Worm (Caenorhabditis elegans) whole organism, L4 larva: Measurements from ENCODE around the gene C39E9.8.

ENCODE experiments used
- F44E2.7 ChIP-seq: fragments of 200-800 bp; sonication (Bioruptor generic); IDR thresholded peaks from 2 replicates; pipeline ENCODE4 v2.1.2; 2022; ENCODE audit warnings: missing genetic modification characterization, missing compliant biosample characterization
- T20F7.1 ChIP-seq: fragments of 200-800 bp; sonication (Bioruptor generic); optimal IDR thresholded peaks from 2 replicates; lab custom pipeline; 2018; ENCODE audit warnings: mild to moderate bottlenecking, missing genetic modification characterization, missing compliant biosample characterization
- Y5F2A.4 ChIP-seq: fragments of 200-800 bp; sonication (Bioruptor generic); optimal IDR thresholded peaks from 2 replicates; lab custom pipeline; 2018; ENCODE audit warnings: mild to moderate bottlenecking, missing genetic modification characterization, missing compliant biosample characterization
- Y75B8A.6 ChIP-seq: fragments of 200-800 bp; sonication (Bioruptor generic); IDR thresholded peaks from 2 replicates; pipeline ENCODE4 v1.3.6; 2022; ENCODE audit warnings: missing genetic modification reagents, missing genetic modification characterization, missing compliant biosample characterization
- ZK337.2 ChIP-seq: fragments of 200-800 bp; sonication (Bioruptor generic); IDR thresholded peaks from 2 replicates; pipeline ENCODE4 v1.3.6; 2022; ENCODE audit warnings: missing genetic modification reagents, missing genetic modification characterization, missing compliant biosample characterization
- aha-1 ChIP-seq: fragments of 150-350 bp; peaks from one replicate; lab custom pipeline; 2014; ENCODE audit warnings: missing biosample characterization, missing genetic modification characterization
- ceh-20 ChIP-seq: fragments of 200-800 bp; sonication (Bioruptor generic); IDR thresholded peaks from 2 replicates; pipeline ENCODE4 v1.3.6; 2022; ENCODE audit warnings: missing genetic modification reagents, missing genetic modification characterization, missing compliant biosample characterization
- ceh-32 ChIP-seq: sonication (generic microtip); optimal IDR thresholded peaks from 2 replicates; lab custom pipeline; 2016; ENCODE audit warnings: mild to moderate bottlenecking, missing genetic modification characterization, missing compliant biosample characterization; ENCODE audit not compliant: poor library complexity
- ceh-62 ChIP-seq: sonication (generic microtip); optimal IDR thresholded peaks from 2 replicates; lab custom pipeline; 2017; ENCODE audit warnings: missing biosample characterization, missing genetic modification characterization
- ctbp-1 ChIP-seq: fragments of 200-800 bp; sonication (Bioruptor generic); IDR thresholded peaks from 2 replicates; pipeline ENCODE4 v1.3.6; 2022; ENCODE audit warnings: missing genetic modification reagents, missing genetic modification characterization, missing compliant biosample characterization
- daf-8 ChIP-seq: fragments of 200-800 bp; sonication (Bioruptor generic); IDR thresholded peaks from 2 replicates; pipeline ENCODE4 v1.3.6; 2022; ENCODE audit warnings: missing genetic modification characterization, missing compliant biosample characterization
- dmd-6 ChIP-seq: fragments of 200-800 bp; sonication (Bioruptor generic); IDR thresholded peaks from 2 replicates; pipeline ENCODE4 v1.3.6; 2022; ENCODE audit warnings: missing genetic modification reagents, missing genetic modification characterization, missing compliant biosample characterization
- dmd-9 ChIP-seq: fragments of 200-800 bp; sonication (Bioruptor generic); IDR thresholded peaks from 2 replicates; pipeline ENCODE4 v1.3.6; 2022; ENCODE audit warnings: missing genetic modification reagents, missing genetic modification characterization, missing compliant biosample characterization
- egl-43 ChIP-seq: fragments of 200-800 bp; sonication (Bioruptor generic); IDR thresholded peaks from 2 replicates; pipeline ENCODE4 v1.3.6; 2022; ENCODE audit warnings: missing genetic modification reagents, missing genetic modification characterization, missing compliant biosample characterization
- gei-8 ChIP-seq: fragments of 200-800 bp; sonication (Bioruptor generic); optimal IDR thresholded peaks from 2 replicates; lab custom pipeline; 2018; ENCODE audit warnings: mild to moderate bottlenecking, missing genetic modification characterization, missing compliant biosample characterization
- hif-1 ChIP-seq, 2 experiments: sonication (generic microtip); optimal IDR thresholded peaks; 2 replicates each; lab custom pipeline; 2016 to 2017; ENCODE audit warnings: missing compliant biosample characterization in 2 of 2, missing genetic modification characterization in 2 of 2, missing genetic modification reagents in 2 of 2, missing genotype in 2 of 2, mild to moderate bottlenecking in 1 of 2
- hlh-11 ChIP-seq: fragments of 200-800 bp; sonication (Bioruptor generic); optimal IDR thresholded peaks from 2 replicates; lab custom pipeline; 2018; ENCODE audit warnings: mild to moderate bottlenecking, missing genetic modification characterization, missing compliant biosample characterization
- hlh-30 ChIP-seq: sonication (generic microtip); optimal IDR thresholded peaks from 2 replicates; lab custom pipeline; 2017; ENCODE audit warnings: antibody characterized with exemption, mild to moderate bottlenecking, missing genetic modification characterization, missing compliant biosample characterization; ENCODE audit not compliant: insufficient read depth
- lin-15B ChIP-seq: fragments of 150-350 bp; sonication (generic microtip); optimal IDR thresholded peaks from 3 replicates; lab custom pipeline; 2014; ENCODE audit warnings: missing biosample characterization, missing genetic modification characterization
- lin-29 ChIP-seq: fragments of 200-800 bp; sonication (Bioruptor generic); IDR thresholded peaks from 2 replicates; pipeline ENCODE4 v1.3.6; 2022; ENCODE audit warnings: missing genetic modification reagents, missing genetic modification characterization, missing compliant biosample characterization
- lir-3 ChIP-seq: sonication (generic microtip); optimal IDR thresholded peaks from 2 replicates; lab custom pipeline; 2016; ENCODE audit warnings: mild to moderate bottlenecking, missing genetic modification characterization, missing compliant biosample characterization
- mdl-1 ChIP-seq, 2 experiments: fragments of 150-350 bp in 1 of 2; sonication (generic microtip) in 1 of 2; optimal IDR thresholded peaks; 2 replicates each; lab custom pipeline; 2014 to 2017; ENCODE audit warnings: missing biosample characterization in 2 of 2, missing genetic modification characterization in 2 of 2
- nhr-102 ChIP-seq: sonication (generic microtip); optimal IDR thresholded peaks from 2 replicates; lab custom pipeline; 2016; ENCODE audit warnings: mild to moderate bottlenecking, missing genetic modification characterization, moderate library complexity, missing compliant biosample characterization
- nhr-28 ChIP-seq: fragments of 150-350 bp; optimal IDR thresholded peaks from 2 replicates; lab custom pipeline; 2014; ENCODE audit warnings: missing biosample characterization, missing genetic modification characterization
- nhr-77 ChIP-seq: fragments of 150-350 bp; optimal IDR thresholded peaks from 2 replicates; lab custom pipeline; 2014; ENCODE audit warnings: missing biosample characterization, missing genetic modification characterization
- php-3 ChIP-seq: fragments of 200-800 bp; sonication (Bioruptor generic); IDR thresholded peaks from 2 replicates; pipeline ENCODE4 v1.3.6; 2022; ENCODE audit warnings: missing genetic modification reagents, missing genetic modification characterization, missing compliant biosample characterization
- sdz-12 ChIP-seq: fragments of 200-800 bp; sonication (Bioruptor generic); optimal IDR thresholded peaks from 2 replicates; lab custom pipeline; 2018; ENCODE audit warnings: mild to moderate bottlenecking, missing genetic modification characterization, missing compliant biosample characterization
- set-16 ChIP-seq: fragments of 200-800 bp; sonication (Bioruptor generic); IDR thresholded peaks from 2 replicates; pipeline ENCODE4 v1.3.6; 2022; ENCODE audit warnings: missing genetic modification reagents, missing genetic modification characterization, missing compliant biosample characterization
- spr-1 ChIP-seq: sonication (generic microtip); optimal IDR thresholded peaks from 2 replicates; lab custom pipeline; 2016; ENCODE audit warnings: mild to moderate bottlenecking, missing genetic modification characterization, missing compliant biosample characterization
- tag-97 ChIP-seq: fragments of 200-800 bp; sonication (Bioruptor generic); IDR thresholded peaks from 2 replicates; pipeline ENCODE4 v1.3.6; 2022; ENCODE audit warnings: missing genetic modification characterization, missing compliant biosample characterization
- unc-39 ChIP-seq: sonication (generic microtip); optimal IDR thresholded peaks from 2 replicates; lab custom pipeline; 2017; ENCODE audit warnings: missing biosample characterization, missing genetic modification characterization
- unc-62 ChIP-seq, 3 experiments: fragments of 150-350 bp in 1 of 3; sonication (generic microtip); optimal IDR thresholded peaks in 2 of 3; peaks in 1 of 3; 1 replicate in 1 of 3; 2 replicates in 2 of 3; lab custom pipeline; 2014 to 2017; ENCODE audit warnings: missing biosample characterization in 3 of 3, missing genetic modification characterization in 3 of 3, missing genetic modification reagents in 3 of 3, missing genotype in 1 of 3
- zfp-3 ChIP-seq: fragments of 200-800 bp; sonication (Bioruptor generic); conservative IDR thresholded peaks from 2 replicates; pipeline ENCODE4 v1.3.6; 2022; ENCODE audit warnings: missing genetic modification reagents, missing genetic modification characterization, missing compliant biosample characterization
- zip-2 ChIP-seq: fragments of 150-350 bp; optimal IDR thresholded peaks from 2 replicates; lab custom pipeline; 2014; ENCODE audit warnings: missing biosample characterization, missing genetic modification characterization
- ztf-11 ChIP-seq: fragments of 150-350 bp; optimal IDR thresholded peaks from 2 replicates; lab custom pipeline; 2014; ENCODE audit warnings: missing biosample characterization, missing genetic modification characterization

C39E9.8 gene

DNA sequence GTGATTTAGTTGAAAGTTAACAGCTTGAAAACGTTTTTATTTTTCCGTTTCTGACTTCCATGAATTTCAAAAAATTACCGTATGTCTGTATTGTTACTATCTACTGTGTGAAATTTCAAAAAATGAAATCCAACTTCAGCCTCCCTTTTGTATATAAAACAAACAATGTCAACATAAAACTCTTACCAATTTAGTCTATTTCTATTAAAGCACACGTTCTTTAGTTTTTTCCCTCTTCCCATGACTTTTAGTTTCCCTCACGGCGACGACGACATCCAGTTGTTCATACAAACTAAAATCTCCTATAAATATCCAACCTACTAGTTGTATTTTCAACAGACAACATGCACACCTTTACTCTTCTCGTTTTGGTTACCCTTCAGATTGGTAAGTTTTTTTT, 20.0 kb upstream of the C39E9.8 start, which contains the start of gene scl-3:
Gene scl-3 (plus strand): TSS at position 301 of the 400 bp plus-strand sequence.
- TF ChIP-seq aha-1: peak; percentile 20
- no peak for TF ChIP-seq F44E2.7 (GFP tag; lab: Robert Waterston, UW)

DNA sequence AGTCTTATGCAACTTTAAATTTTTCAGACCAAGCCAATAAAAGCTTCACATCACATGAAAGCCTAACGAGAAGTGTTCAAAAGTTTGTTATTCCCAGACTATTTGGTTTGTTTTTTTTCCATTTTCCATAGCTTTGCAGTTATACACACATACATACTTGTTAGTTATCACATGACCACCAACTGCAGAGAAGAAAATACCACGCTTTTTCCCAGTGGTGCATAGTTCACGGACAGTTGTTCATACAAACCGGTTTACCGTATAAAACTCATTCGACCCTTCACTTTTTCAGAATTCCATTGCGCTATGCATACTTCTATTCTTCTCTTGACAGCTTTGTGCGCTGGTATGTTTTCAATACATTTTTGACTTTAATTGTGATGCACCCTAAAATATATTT, 15.5 kb upstream of the C39E9.8 start, which contains the start of gene scl-5:
Gene scl-5 (plus strand): TSS at position 301 of the 400 bp plus-strand sequence.
- TF ChIP-seq hlh-30 (no peak), nhr-102 (tag; lab: Kevin White, UChicago) (no peak)

DNA sequence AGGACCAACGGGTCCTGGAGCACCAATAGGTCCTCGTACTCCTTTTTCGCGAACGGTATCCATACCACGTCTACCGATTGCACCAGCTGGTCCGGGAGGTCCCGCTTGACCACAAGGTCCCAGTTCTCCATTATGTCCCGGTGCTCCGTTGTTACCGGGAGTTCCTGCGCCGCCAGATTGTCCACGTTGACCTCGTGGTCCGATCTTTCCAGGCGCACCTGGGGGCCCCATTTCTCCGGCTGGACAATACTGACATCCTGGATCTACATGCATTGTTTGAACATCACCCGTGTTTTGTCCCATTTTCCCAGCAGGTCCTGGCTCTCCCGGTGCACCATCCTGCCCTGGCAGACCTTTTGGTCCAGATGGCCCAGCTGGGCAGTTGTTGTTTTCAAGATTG, 13.2 kb upstream of the C39E9.8 start:
- TF ChIP-seq set-16 (GFP tag; lab: Robert Waterston, UW) (peak; percentile 68; the same call in 1 of the 2 replicates), tag-97 (no peak), zfp-3 (GFP tag; lab: Robert Waterston, UW) (no peak), egl-43 (GFP tag; lab: Robert Waterston, UW) (0 out of 2 replicates have a peak, but pooled peaks have one; percentile 36), aha-1 (peak; percentile 80), ceh-62 (no peak)

DNA sequence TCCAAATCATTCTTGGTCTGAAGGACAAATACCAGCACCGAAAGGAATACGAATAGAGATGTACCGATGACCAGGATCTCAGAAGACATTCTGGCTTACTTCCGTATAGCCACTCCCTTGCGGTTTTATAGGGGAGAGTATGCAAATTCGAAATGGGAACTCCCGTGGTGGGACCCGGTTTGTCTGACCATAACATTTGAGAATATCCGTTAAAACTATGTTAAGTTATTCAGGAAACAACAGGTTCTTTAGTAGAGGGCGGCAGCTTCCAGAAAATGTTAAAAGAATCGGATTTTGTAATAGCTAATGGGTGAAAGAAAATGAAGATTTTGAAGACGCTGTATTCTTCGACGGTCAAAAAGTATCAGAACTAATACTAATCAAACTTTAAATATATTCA, 12.0 kb upstream of the C39E9.8 start, which contains the start of gene col-131:
Gene col-131 (minus strand): TSS at position 101 of the 400 bp plus-strand sequence.
- TF ChIP-seq zip-2 (tag; lab: Kevin White, UChicago): no peak
- no peak for TF ChIP-seq T20F7.1 (GFP tag; lab: Kevin White, UChicago)
- TF ChIP-seq ceh-32 (tag; lab: Kevin White, UChicago): no peak
- TF ChIP-seq dmd-9 (GFP tag; lab: Robert Waterston, UW): no peak
- TF ChIP-seq Y5F2A.4: no peak
- no peak for TF ChIP-seq spr-1 (tag; lab: Kevin White, UChicago)

DNA sequence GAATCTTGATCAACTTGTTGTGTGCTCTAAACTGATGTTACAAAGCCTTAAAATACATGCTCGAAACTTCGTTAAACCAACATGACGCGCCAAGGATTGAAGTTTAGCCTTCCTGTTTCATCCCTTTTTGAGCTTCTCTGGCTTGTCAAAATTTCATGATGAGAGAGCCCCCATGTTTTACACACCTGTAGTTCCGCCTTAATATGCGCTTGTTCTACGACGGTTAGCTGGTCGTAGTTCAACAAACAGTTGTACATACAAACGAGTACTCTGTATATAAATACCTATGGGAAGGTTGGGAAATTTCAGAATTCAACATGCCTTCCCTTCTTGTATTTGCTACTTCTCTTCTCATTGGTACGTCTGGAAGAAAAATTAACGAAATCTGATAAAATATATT, 10.8 kb upstream of the C39E9.8 start, which contains the start of gene scl-6:
Gene scl-6 (plus strand): TSS at position 301 of the 400 bp plus-strand sequence.
- TF ChIP-seq unc-39 (tag; lab: Kevin White, UChicago) (no peak), hlh-30 (no peak), ZK337.2 (GFP tag; lab: Robert Waterston, UW) (no peak), ctbp-1 (GFP tag; lab: Robert Waterston, UW) (no peak), aha-1 (no peak), spr-1 (tag; lab: Kevin White, UChicago) (no peak), sdz-12 (GFP tag; lab: Kevin White, UChicago) (no peak), lin-29 (GFP tag; lab: Robert Waterston, UW) (no peak)

DNA sequence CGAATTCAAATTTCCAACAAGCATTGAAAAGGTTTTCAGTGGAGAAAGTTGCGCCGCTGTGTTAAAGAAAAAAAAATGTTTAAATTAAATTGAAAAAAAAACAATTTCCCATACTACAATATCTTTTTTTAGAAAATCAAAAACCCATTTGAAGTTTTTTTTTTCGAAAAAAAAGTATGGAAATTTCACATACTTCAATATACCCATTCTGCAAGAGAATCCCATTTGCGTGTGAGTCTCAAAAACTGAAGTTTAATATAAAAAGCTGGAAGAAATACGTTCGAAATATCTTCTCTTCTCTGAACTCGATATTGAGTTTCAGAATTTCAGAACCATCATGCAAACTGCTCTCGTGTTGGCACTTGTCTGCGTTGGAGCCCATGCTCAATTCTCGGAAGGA, 9.1 kb upstream of the C39E9.8 start, which contains the start of gene scl-7:
Gene scl-7 (plus strand): TSS at position 301 of the 400 bp plus-strand sequence.
- TF ChIP-seq zip-2 (tag; lab: Kevin White, UChicago): no peak
- TF ChIP-seq php-3 (GFP tag; lab: Robert Waterston, UW): no peak
- TF ChIP-seq ztf-11 (tag; lab: Kevin White, UChicago): no peak
- no peak for TF ChIP-seq ceh-32 (tag; lab: Kevin White, UChicago)
- no peak for TF ChIP-seq hif-1 (tag; optimal IDR thresholded peaks at IDR 0.05; lab: Kevin White, UChicago)

DNA sequence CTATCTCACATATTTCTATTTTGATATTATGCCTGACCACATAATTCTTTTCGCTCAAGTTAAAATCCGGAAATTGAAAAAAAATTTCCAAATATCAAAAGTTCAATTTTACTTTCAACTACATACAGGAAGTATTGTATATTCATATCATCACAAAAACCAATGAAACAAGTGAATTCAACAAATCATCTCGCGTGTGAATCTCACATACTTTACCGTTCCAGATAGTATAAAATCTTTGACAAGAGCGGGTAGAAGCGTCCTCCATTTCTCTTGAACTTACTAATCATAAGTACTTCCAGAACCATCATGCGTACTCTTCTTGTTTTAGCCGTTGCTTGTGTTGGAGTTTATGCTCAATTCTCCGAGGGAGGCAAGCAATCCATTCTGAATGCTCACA, 7.8 kb upstream of the C39E9.8 start, which contains the start of gene scl-8:
Gene scl-8 (plus strand): TSS at position 301 of the 400 bp plus-strand sequence.
- TF ChIP-seq aha-1 (peak; percentile 36), lir-3 (tag; lab: Kevin White, UChicago) (no peak)
- TF ChIP-seq, all 104 proteins: peak for 1

DNA sequence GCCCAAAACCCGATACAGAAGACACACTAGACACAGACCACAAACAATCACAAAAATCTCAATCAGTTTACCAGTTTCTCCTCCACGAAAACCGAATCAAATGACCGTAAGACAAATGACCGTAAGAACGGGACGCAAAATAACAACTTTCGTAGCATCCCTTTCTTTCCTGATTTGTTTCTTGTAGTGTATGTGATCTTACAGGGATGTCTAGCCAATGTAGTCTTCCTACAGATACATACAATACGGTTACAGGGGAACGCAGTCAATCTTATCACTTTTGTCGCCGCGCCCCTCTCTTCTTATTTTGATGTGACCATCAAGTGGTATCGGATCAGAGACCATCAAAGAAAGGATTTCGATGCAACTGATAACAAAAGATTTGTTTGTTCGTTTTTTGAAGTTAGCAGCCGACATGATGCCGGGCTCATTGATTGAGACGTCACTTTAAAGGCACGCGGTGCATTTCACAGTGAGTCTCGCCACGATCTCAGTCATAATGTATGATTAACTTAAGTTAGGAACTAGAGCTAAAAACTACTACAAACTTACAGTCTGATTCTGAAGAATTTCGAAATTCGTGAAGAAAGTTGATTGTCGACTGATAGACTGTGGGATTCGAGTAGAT, 3.5 kb upstream of the C39E9.8 start:
- TF ChIP-seq Y75B8A.6 (GFP tag; lab: Robert Waterston, UW) (no peak), ceh-20 (GFP tag; lab: Robert Waterston, UW) (no peak), daf-8 (GFP tag; lab: Robert Waterston, UW) (no peak), unc-62 (GFP tag; optimal IDR thresholded peaks at IDR 0.05 in 1 of 2; lab: Kevin White, UChicago) (peak in 1 of 2 experiments; percentile 80), unc-62 (tag; optimal IDR thresholded peaks at IDR 0.05; lab: Kevin White, UChicago) (no peak), gei-8 (GFP tag; lab: Kevin White, UChicago) (no peak), nhr-77 (tag; lab: Kevin White, UChicago) (peak; percentile 62), nhr-28 (tag; lab: Kevin White, UChicago) (peak; percentile 100), lin-15B (tag; lab: Kevin White, UChicago) (no peak), dmd-6 (GFP tag; lab: Robert Waterston, UW) (0 out of 2 replicates have a peak, but pooled peaks have one; percentile 9), mdl-1 (tag; optimal IDR thresholded peaks at IDR 0.05; lab: Kevin White, UChicago) (peak in 1 of 2 experiments; percentile 47), hlh-11 (peak; percentile 58), hlh-30 (peak; percentile 25)
